Fruit fly (Drosophila melanogaster) whole organism: ENCODE results near the gene RIOK1.

Experiments used
- CG8478 ChIP-seq: fragments of >200 bp; optimal IDR thresholded peaks from 2 replicates; lab custom pipeline; 2018; ENCODE audit warnings: inconsistent platforms
- Dll ChIP-seq: fragments of >200 bp; optimal IDR thresholded peaks from 2 replicates; lab custom pipeline; 2017
- EcR ChIP-seq, 2 experiments: fragments of >200 bp; optimal IDR thresholded peaks; 2 replicates each; lab custom pipeline; 2017; ENCODE audit warnings: missing biosample characterization in 2 of 2, missing genetic modification characterization in 2 of 2, missing genetic modification reagents in 2 of 2
- pan ChIP-seq: fragments of >200 bp; optimal IDR thresholded peaks from 2 replicates; lab custom pipeline; 2017
- psq ChIP-seq: fragments of >200 bp; optimal IDR thresholded peaks from 2 replicates; lab custom pipeline; 2017
- usp ChIP-seq: fragments of >200 bp; optimal IDR thresholded peaks from 2 replicates; lab custom pipeline; 2017; ENCODE audit warnings: missing biosample characterization, missing genetic modification characterization, mixed read lengths

RIOK1 gene

dm6 chr3L:11678313-11678817 is 30.1 kb upstream of the RIOK1 start:
- no peak for TF ChIP-seq CG8478 (lab: Kevin White, UChicago)
- TF ChIP-seq usp (GFP tag; lab: Kevin White, UChicago): no peak
- no peak for TF ChIP-seq psq (lab: Kevin White, UChicago)
- TF ChIP-seq EcR (GFP tag; optimal IDR thresholded peaks at IDR 0.05; lab: Kevin White, UChicago): no peak
- no peak for TF ChIP-seq pan (lab: Kevin White, UChicago)
- no peak for TF ChIP-seq Dll (lab: Kevin White, UChicago)

- TF ChIP-seq pan (lab: Kevin White, UChicago): no peak
- no peak for TF ChIP-seq EcR (GFP tag; optimal IDR thresholded peaks at IDR 0.05; lab: Kevin White, UChicago)
- no peak for TF ChIP-seq psq (lab: Kevin White, UChicago)
- no peak for TF ChIP-seq usp (GFP tag; lab: Kevin White, UChicago)
- no peak for TF ChIP-seq Dll (lab: Kevin White, UChicago)
- no peak for TF ChIP-seq CG8478 (lab: Kevin White, UChicago)
Measured at dm6 chr3L:11656189-11656588, 7.9 kb upstream of the RIOK1 start.

dm6 chr3L:11645933-11646332 is 2.3 kb downstream of the RIOK1 start, which contains the start of gene CG6071:
Gene CG6071 (minus strand): TSS chr3L:11646033.
- TF ChIP-seq usp (GFP tag; lab: Kevin White, UChicago) (no peak), EcR (GFP tag; optimal IDR thresholded peaks at IDR 0.05; lab: Kevin White, UChicago) (no peak), psq (lab: Kevin White, UChicago) (no peak), pan (lab: Kevin White, UChicago) (no peak), Dll (lab: Kevin White, UChicago) (no peak), CG8478 (lab: Kevin White, UChicago) (no peak)

- TF ChIP-seq EcR (GFP tag; optimal IDR thresholded peaks at IDR 0.05; lab: Kevin White, UChicago): no peak
- TF ChIP-seq Dll (lab: Kevin White, UChicago): no peak
- TF ChIP-seq CG8478 (lab: Kevin White, UChicago): no peak
- no peak for TF ChIP-seq pan (lab: Kevin White, UChicago)
- no peak for TF ChIP-seq psq (lab: Kevin White, UChicago)
- no peak for TF ChIP-seq usp (GFP tag; lab: Kevin White, UChicago)
Measured at dm6 chr3L:11636829-11637228, 11.4 kb downstream of the RIOK1 start.

- TF ChIP-seq pan (lab: Kevin White, UChicago): no peak
- no peak for TF ChIP-seq EcR (GFP tag; optimal IDR thresholded peaks at IDR 0.05; lab: Kevin White, UChicago)
- no peak for TF ChIP-seq usp (GFP tag; lab: Kevin White, UChicago)
- TF ChIP-seq psq (lab: Kevin White, UChicago): no peak
- no peak for TF ChIP-seq Dll (lab: Kevin White, UChicago)
- no peak for TF ChIP-seq CG8478 (lab: Kevin White, UChicago)
Measured at dm6 chr3L:11634551-11634950, 13.7 kb downstream of the RIOK1 start.

- TF ChIP-seq CG8478 (lab: Kevin White, UChicago) (no peak), Dll (lab: Kevin White, UChicago) (no peak)
Measured at dm6 chr3L:11631092-11631491, 17.2 kb downstream of the RIOK1 start, which contains the start of gene CG32091. Gene CG32091 (plus strand): TSS chr3L:11631392.

- TF ChIP-seq pan (lab: Kevin White, UChicago) (no peak), Dll (lab: Kevin White, UChicago) (no peak), CG8478 (lab: Kevin White, UChicago) (no peak), EcR (GFP tag; optimal IDR thresholded peaks at IDR 0.05; lab: Kevin White, UChicago) (no peak), usp (GFP tag; lab: Kevin White, UChicago) (no peak), psq (lab: Kevin White, UChicago) (no peak)
Measured at dm6 chr3L:11630684-11631083, 17.6 kb downstream of the RIOK1 start.

- TF ChIP-seq Dll (lab: Kevin White, UChicago) (no peak), psq (lab: Kevin White, UChicago) (no peak), pan (lab: Kevin White, UChicago) (no peak), CG8478 (lab: Kevin White, UChicago) (no peak), EcR (GFP tag; optimal IDR thresholded peaks at IDR 0.05; lab: Kevin White, UChicago) (no peak), usp (GFP tag; lab: Kevin White, UChicago) (no peak)
Measured at dm6 chr3L:11627819-11628483, 20.3 kb downstream of the RIOK1 start, which contains the start of gene Apt1. Gene Apt1 (plus strand): TSS chr3L:11628037.

- no peak for TF ChIP-seq CG8478 (lab: Kevin White, UChicago)
- no peak for TF ChIP-seq usp (GFP tag; lab: Kevin White, UChicago)
- TF ChIP-seq Dll (lab: Kevin White, UChicago): no peak
- TF ChIP-seq psq (lab: Kevin White, UChicago): no peak
- no peak for TF ChIP-seq EcR (GFP tag; optimal IDR thresholded peaks at IDR 0.05; lab: Kevin White, UChicago)
- no peak for TF ChIP-seq pan (lab: Kevin White, UChicago)
Measured at dm6 chr3L:11626229-11626826, 21.9 kb downstream of the RIOK1 start, which contains the start of gene PCID2. Gene PCID2 (plus strand): TSS chr3L:11626441.

dm6 chr3L:11625634-11626175 is 22.6 kb downstream of the RIOK1 start, which contains the start of gene CG6083:
Gene CG6083 (minus strand): TSS chr3L:11626125.
- TF ChIP-seq CG8478 (lab: Kevin White, UChicago): no peak
- no peak for TF ChIP-seq usp (GFP tag; lab: Kevin White, UChicago)
- no peak for TF ChIP-seq EcR (GFP tag; optimal IDR thresholded peaks at IDR 0.05; lab: Kevin White, UChicago)
- no peak for TF ChIP-seq pan (lab: Kevin White, UChicago)
- no peak for TF ChIP-seq Dll (lab: Kevin White, UChicago)
- no peak for TF ChIP-seq psq (lab: Kevin White, UChicago)

- TF ChIP-seq CG8478 (lab: Kevin White, UChicago) (no peak), psq (lab: Kevin White, UChicago) (no peak), pan (lab: Kevin White, UChicago) (no peak), usp (GFP tag; lab: Kevin White, UChicago) (no peak), EcR (GFP tag; optimal IDR thresholded peaks at IDR 0.05; lab: Kevin White, UChicago) (no peak), Dll (lab: Kevin White, UChicago) (no peak)
Measured at dm6 chr3L:11624281-11624680, 24.0 kb downstream of the RIOK1 start, which contains the start of gene Akr1B. Gene Akr1B (minus strand): TSS chr3L:11624381.
